Fruit fly (Drosophila melanogaster) whole organism, pupa: ENCODE measurements around the gene Pgant6.

Experiments used
- CG10348 ChIP-seq: fragments of 200-800 bp; sonication (Bioruptor generic); IDR thresholded peaks from 2 replicates; pipeline ENCODE4 v1.3.6; 2022; ENCODE audit warnings: missing biosample characterization, missing genetic modification characterization
- CG12605 ChIP-seq: fragments of 200-800 bp; sonication (Bioruptor generic); IDR thresholded peaks from 2 replicates; pipeline ENCODE4 v1.3.6; 2022; ENCODE audit warnings: missing biosample characterization, missing genetic modification characterization
- CG13204 ChIP-seq: fragments of 200-800 bp; sonication (Bioruptor generic); optimal IDR thresholded peaks from 2 replicates; lab custom pipeline; 2018; ENCODE audit warnings: missing biosample characterization, mild to moderate bottlenecking, missing genetic modification characterization, moderate library complexity
- CG14655 ChIP-seq: fragments of 200-800 bp; sonication (Bioruptor generic); optimal IDR thresholded peaks from 3 replicates; lab custom pipeline; 2017; ENCODE audit warnings: mild to moderate bottlenecking, missing biosample characterization, missing genetic modification reagents, missing genetic modification characterization
- CG15710 ChIP-seq: fragments of 200-800 bp; sonication (Bioruptor generic); optimal IDR thresholded peaks from 2 replicates; lab custom pipeline; 2018; ENCODE audit warnings: missing biosample characterization, mild to moderate bottlenecking, missing genetic modification characterization, moderate library complexity
- CG17806 ChIP-seq: fragments of 200-800 bp; sonication (Bioruptor generic); optimal IDR thresholded peaks from 2 replicates; lab custom pipeline; 2018; ENCODE audit warnings: missing biosample characterization, mild to moderate bottlenecking, missing genetic modification characterization, moderate library complexity
- CG32121 ChIP-seq: fragments of 200-800 bp; sonication (Bioruptor generic); IDR thresholded peaks from 2 replicates; pipeline ENCODE4 v1.3.6; 2022; ENCODE audit warnings: missing biosample characterization, missing genetic modification characterization
- CG34367 ChIP-seq: fragments of 200-800 bp; sonication (Bioruptor generic); optimal IDR thresholded peaks from 2 replicates; lab custom pipeline; 2018; ENCODE audit warnings: missing biosample characterization, mild to moderate bottlenecking, missing genetic modification characterization
- CG4496 ChIP-seq: fragments of 200-800 bp; sonication (Bioruptor generic); IDR thresholded peaks from 3 replicates; pipeline ENCODE4 v1.3.6; 2022; ENCODE audit warnings: missing biosample characterization, missing genetic modification characterization
- CG8159 ChIP-seq: fragments of 200-800 bp; sonication (Bioruptor generic); optimal IDR thresholded peaks from 3 replicates; lab custom pipeline; 2018; ENCODE audit warnings: missing biosample characterization, mild to moderate bottlenecking, missing genetic modification characterization, moderate library complexity
- CG8301 ChIP-seq: fragments of 200-800 bp; sonication (Bioruptor generic); optimal IDR thresholded peaks from 2 replicates; lab custom pipeline; 2018; ENCODE audit warnings: missing biosample characterization, mild to moderate bottlenecking, missing genetic modification characterization
- CG9948 ChIP-seq: fragments of 200-800 bp; sonication (Bioruptor generic); optimal IDR thresholded peaks from 2 replicates; lab custom pipeline; 2018; ENCODE audit warnings: missing biosample characterization, mild to moderate bottlenecking, missing genetic modification characterization, moderate library complexity
- D1 ChIP-seq: fragments of 200-800 bp; sonication (Bioruptor generic); optimal IDR thresholded peaks from 2 replicates; lab custom pipeline; 2018; ENCODE audit warnings: missing biosample characterization, mild to moderate bottlenecking, missing genetic modification characterization, moderate library complexity
- EcR ChIP-seq: fragments of 200-800 bp; sonication (Bioruptor generic); optimal IDR thresholded peaks from 3 replicates; lab custom pipeline; 2019; ENCODE audit warnings: missing biosample characterization, missing genetic modification characterization, mild to moderate bottlenecking, moderate library complexity, missing genetic modification reagents
- Ets98B ChIP-seq: fragments of 200-800 bp; sonication (Bioruptor generic); IDR thresholded peaks from 2 replicates; pipeline ENCODE4 v1.3.6; 2022; ENCODE audit warnings: missing biosample characterization, missing genetic modification characterization
- Pif1A ChIP-seq: fragments of 200-800 bp; sonication (Bioruptor generic); optimal IDR thresholded peaks from 3 replicates; lab custom pipeline; 2016; ENCODE audit warnings: missing biosample characterization, missing genetic modification characterization
- Pif1B ChIP-seq: fragments of 200-800 bp; sonication (Bioruptor generic); optimal IDR thresholded peaks from 3 replicates; lab custom pipeline; 2016; ENCODE audit warnings: missing biosample characterization, missing genetic modification characterization
- Snoo ChIP-seq: fragments of 200-800 bp; sonication (Bioruptor generic); optimal IDR thresholded peaks from 3 replicates; lab custom pipeline; 2017; ENCODE audit warnings: missing biosample characterization, mild to moderate bottlenecking, missing genetic modification characterization, inconsistent platforms
- fd96Ca ChIP-seq: fragments of 200-800 bp; sonication (Bioruptor generic); IDR thresholded peaks from 3 replicates; pipeline ENCODE4 v1.3.6; 2022; ENCODE audit warnings: missing biosample characterization, missing genetic modification characterization
- gl ChIP-seq: fragments of 200-800 bp; sonication (Bioruptor generic); optimal IDR thresholded peaks from 2 replicates; lab custom pipeline; 2018; ENCODE audit warnings: missing biosample characterization, mild to moderate bottlenecking, missing genetic modification characterization
- rn ChIP-seq: fragments of 200-800 bp; sonication (Bioruptor generic); IDR thresholded peaks from 2 replicates; pipeline ENCODE4 v1.3.6; 2022; ENCODE audit warnings: missing biosample characterization, missing genetic modification characterization

Gene Pgant6

DNA sequence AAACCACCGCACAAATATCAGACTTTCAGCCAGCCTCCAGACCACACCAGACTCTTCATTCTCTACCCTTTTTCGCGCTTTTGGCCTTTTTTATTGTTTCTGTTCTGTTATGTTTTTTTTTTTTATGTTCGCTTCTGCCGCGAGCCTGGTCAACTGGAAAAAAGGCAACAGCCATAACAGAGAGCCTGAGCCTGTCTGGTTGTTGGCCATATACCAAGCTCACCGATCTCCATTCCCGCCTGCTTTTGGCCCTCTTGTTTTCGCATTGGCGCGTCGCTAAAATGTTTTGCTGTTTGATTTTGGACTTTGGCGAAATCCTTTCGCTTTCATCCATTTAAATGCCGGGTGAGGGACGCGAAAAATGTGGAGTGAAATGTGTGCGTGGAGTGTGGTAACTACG is 51.6 kb downstream of the Pgant6 start:
- TF ChIP-seq Pif1A (peak; percentile 20), CG14655 (GFP tag; lab: Kevin White, UChicago) (no peak), CG13204 (GFP tag; lab: Kevin White, UChicago) (peak; percentile 31), CG8159 (tag; lab: Kevin White, UChicago) (peak; percentile 16), CG4496 (GFP tag; lab: Robert Waterston, UW) (no peak), CG10348 (GFP tag; lab: Robert Waterston, UW) (no peak), CG17806 (peak; percentile 5), D1 (tag; lab: Kevin White, UChicago) (no peak), CG9948 (tag; lab: Kevin White, UChicago) (peak; percentile 20), CG12605 (0 out of 2 replicates have a peak, but pooled peaks have one; percentile 20), gl (peak; percentile 47), fd96Ca (GFP tag; lab: Robert Waterston, UW) (no peak), Snoo (tag; lab: Kevin White, UChicago) (peak; percentile 59), Pif1B (no peak), Ets98B (GFP tag; lab: Robert Waterston, UW) (no peak), CG8301 (tag; lab: Kevin White, UChicago) (no peak), rn (GFP tag; lab: Robert Waterston, UW) (no peak), CG15710 (no peak), EcR (GFP tag; lab: Kevin White, UChicago) (peak; percentile 7), CG34367 (tag; lab: Kevin White, UChicago) (no peak), CG32121 (no peak)

DNA sequence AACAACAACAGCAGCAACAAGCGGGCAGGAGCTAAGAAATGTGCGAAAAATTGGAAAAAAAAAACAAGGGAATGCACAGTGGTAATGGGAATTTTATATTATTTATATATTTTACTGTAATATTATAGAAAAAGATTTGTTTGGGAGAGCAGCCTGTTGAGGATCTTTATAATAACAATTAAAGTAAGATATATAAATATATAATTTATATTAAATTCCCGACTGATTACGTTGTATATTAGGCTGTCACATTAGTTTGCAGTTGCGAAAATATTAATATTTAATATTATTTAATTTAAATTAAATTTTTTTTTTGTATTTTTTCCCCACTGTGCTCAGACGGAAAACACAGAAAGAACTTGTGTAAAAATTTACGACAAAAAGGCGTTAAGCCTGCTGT is 52.9 kb downstream of the Pgant6 start:
- TF ChIP-seq CG9948 (tag; lab: Kevin White, UChicago) (peak; percentile 99), CG12605 (peak; percentile 46), CG8301 (tag; lab: Kevin White, UChicago) (peak; percentile 16), CG13204 (GFP tag; lab: Kevin White, UChicago) (peak; percentile 96), Pif1A (peak; percentile 9), EcR (GFP tag; lab: Kevin White, UChicago) (peak; percentile 2), CG8159 (tag; lab: Kevin White, UChicago) (peak; percentile 93), CG14655 (GFP tag; lab: Kevin White, UChicago) (peak; percentile 69), fd96Ca (GFP tag; lab: Robert Waterston, UW) (no peak), CG15710 (peak; percentile 99), CG4496 (GFP tag; lab: Robert Waterston, UW) (no peak), rn (GFP tag; lab: Robert Waterston, UW) (no peak), Snoo (tag; lab: Kevin White, UChicago) (peak; percentile 96), CG10348 (GFP tag; lab: Robert Waterston, UW) (no peak), CG34367 (tag; lab: Kevin White, UChicago) (peak; percentile 97), Ets98B (GFP tag; lab: Robert Waterston, UW) (no peak), CG32121 (no peak), CG17806 (peak; percentile 85), gl (no peak), Pif1B (peak; percentile 53), D1 (tag; lab: Kevin White, UChicago) (peak; percentile 99)
